Worm (Caenorhabditis elegans) whole organism, L2 larva: ENCODE measurements around the gene B0304.2.

Experiments used
- blmp-1 ChIP-seq: sonication (generic microtip); optimal IDR thresholded peaks from 2 replicates; lab custom pipeline; 2017; ENCODE audit warnings: missing genetic modification characterization, mild to moderate bottlenecking, missing compliant biosample characterization, antibody characterized with exemption, moderate library complexity; ENCODE audit not compliant: insufficient read depth
- crh-2 ChIP-seq: sonication (generic microtip); optimal IDR thresholded peaks from 2 replicates; lab custom pipeline; 2017; ENCODE audit warnings: missing biosample characterization, missing genetic modification characterization
- lin-39 ChIP-seq: fragments of 150-350 bp; optimal IDR thresholded peaks from 2 replicates; lab custom pipeline; 2014; ENCODE audit warnings: missing biosample characterization, missing genetic modification reagents, missing genetic modification characterization
- nhr-11 ChIP-seq: fragments of 150-350 bp; optimal IDR thresholded peaks from 2 replicates; lab custom pipeline; 2014; ENCODE audit warnings: missing biosample characterization, missing genetic modification characterization
- nhr-21 ChIP-seq: fragments of 150-350 bp; optimal IDR thresholded peaks from 2 replicates; lab custom pipeline; 2014; ENCODE audit warnings: missing biosample characterization, missing genetic modification characterization
- nhr-77 ChIP-seq: fragments of 150-350 bp; optimal IDR thresholded peaks from 2 replicates; lab custom pipeline; 2014; ENCODE audit warnings: missing biosample characterization, missing genetic modification characterization
- skn-1 ChIP-seq: sonication (generic microtip); optimal IDR thresholded peaks from 2 replicates; lab custom pipeline; 2017; ENCODE audit warnings: missing biosample characterization, missing genetic modification characterization
- unc-62 ChIP-seq: fragments of 150-350 bp; optimal IDR thresholded peaks from 2 replicates; lab custom pipeline; 2014; ENCODE audit warnings: missing biosample characterization, missing genetic modification reagents, missing genetic modification characterization
- zag-1 ChIP-seq: fragments of 150-350 bp; optimal IDR thresholded peaks from 2 replicates; lab custom pipeline; 2014; ENCODE audit warnings: missing biosample characterization, missing genetic modification characterization
- ztf-11 ChIP-seq: sonication (generic microtip); optimal IDR thresholded peaks from 2 replicates; lab custom pipeline; 2017; ENCODE audit warnings: missing biosample characterization, missing genetic modification characterization

DNA sequence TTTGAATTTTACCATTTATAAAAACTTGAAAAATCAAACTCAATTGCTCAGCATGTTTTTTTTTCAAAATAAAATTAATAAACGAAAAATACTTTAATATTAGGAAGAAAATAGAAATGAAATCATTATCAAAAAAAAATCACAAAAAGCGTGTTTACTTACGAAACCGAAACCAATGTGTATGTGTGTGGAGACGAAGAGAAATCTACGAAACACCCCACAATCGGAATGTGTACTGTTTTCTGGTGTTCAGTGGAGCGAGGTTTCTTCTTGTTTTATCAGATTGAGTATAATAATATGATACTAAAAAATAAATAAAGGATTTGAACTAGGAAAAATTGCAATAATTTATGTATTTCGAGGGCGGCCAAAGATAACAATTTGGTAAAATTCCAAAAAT lies 15.8 kb upstream of the B0304.2 start:
- TF ChIP-seq lin-39 (tag; lab: Kevin White, UChicago) = no peak
- TF ChIP-seq ztf-11 (tag; lab: Kevin White, UChicago) = no peak
- TF ChIP-seq skn-1 (tag; lab: Kevin White, UChicago) = no peak
- peak; percentile 33 for TF ChIP-seq crh-2 (tag; lab: Kevin White, UChicago)
- TF ChIP-seq nhr-21 (tag; lab: Kevin White, UChicago) = no peak
- TF ChIP-seq unc-62 (GFP tag; lab: Kevin White, UChicago) = no peak
- TF ChIP-seq nhr-77 (tag; lab: Kevin White, UChicago) = no peak
- no peak for TF ChIP-seq zag-1
- TF ChIP-seq blmp-1 (tag; lab: Kevin White, UChicago) = no peak
- TF ChIP-seq nhr-11 (tag; lab: Kevin White, UChicago) = no peak
